Worm (Caenorhabditis elegans) whole organism, mixed stage, embryonic: ENCODE data around the gene cul-4.

Source experiments
- bed-3 ChIP-seq: fragments of 200-800 bp; sonication (Bioruptor generic); optimal IDR thresholded peaks from 3 replicates; lab custom pipeline; 2018; ENCODE audit warnings: mild to moderate bottlenecking, missing genetic modification characterization, moderate library complexity, missing compliant biosample characterization
- ceh-83 ChIP-seq: fragments of 200-800 bp; sonication (Bioruptor generic); optimal IDR thresholded peaks from 2 replicates; lab custom pipeline; 2018; ENCODE audit warnings: mild to moderate bottlenecking, missing genetic modification characterization, missing compliant biosample characterization
- cnd-1 ChIP-seq: fragments of 200-800 bp; sonication (Bioruptor generic); optimal IDR thresholded peaks from 2 replicates; lab custom pipeline; 2018; ENCODE audit warnings: mild to moderate bottlenecking, missing genetic modification characterization, missing compliant biosample characterization
- drap-1 ChIP-seq: fragments of 200-800 bp; sonication (Bioruptor generic); optimal IDR thresholded peaks from 3 replicates; lab custom pipeline; 2018; ENCODE audit warnings: mild to moderate bottlenecking, missing genetic modification characterization, missing compliant biosample characterization
- elt-1 ChIP-seq: sonication (generic microtip); optimal IDR thresholded peaks from 2 replicates; lab custom pipeline; 2017; ENCODE audit warnings: missing genetic modification characterization, mild to moderate bottlenecking, missing compliant biosample characterization, antibody characterized with exemption, moderate library complexity, borderline replicate concordance; ENCODE audit not compliant: insufficient read depth
- mep-1 ChIP-seq: fragments of 150-350 bp; optimal IDR thresholded peaks from 2 replicates; lab custom pipeline; 2017; ENCODE audit warnings: missing biosample characterization, missing genetic modification reagents, missing genetic modification characterization, inconsistent platforms

DNA sequence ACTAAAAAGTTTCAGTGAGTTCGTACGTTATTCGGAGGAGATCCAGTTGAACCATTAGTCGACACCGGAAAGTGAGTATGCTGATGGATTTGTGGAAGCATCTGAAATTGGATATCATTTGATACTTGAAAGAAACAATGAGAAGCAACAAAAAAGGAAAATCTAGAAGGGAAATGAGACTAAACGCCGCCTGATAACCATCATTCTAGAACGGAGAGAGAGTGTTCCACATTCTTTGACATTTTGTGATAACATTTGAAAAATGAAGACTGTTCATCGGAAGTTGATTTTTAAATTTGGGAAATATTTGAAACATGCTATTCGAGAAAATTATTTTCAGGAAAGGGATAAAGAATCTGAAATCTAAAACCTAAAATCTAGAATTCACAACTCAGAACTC lies 29.3 kb downstream of the cul-4 start, which contains the start of gene npax-1:
- TF ChIP-seq bed-3 (no peak), elt-1 (tag; lab: Kevin White, UChicago) (no peak), ceh-83 (GFP tag; lab: Kevin White, UChicago) (no peak), mep-1 (no peak), drap-1 (GFP tag; lab: Kevin White, UChicago) (no peak), cnd-1 (tag; lab: Kevin White, UChicago) (no peak)
